Fruit fly (Drosophila melanogaster) whole organism, wandering third instar larva: ENCODE results near the gene Ir68b.

Source experiments
- Abd-B ChIP-seq: fragments of >200 bp; optimal IDR thresholded peaks from 2 replicates; lab custom pipeline; 2017; ENCODE audit warnings: missing biosample characterization, missing genetic modification characterization
- CG32264 ChIP-seq: fragments of 200-800 bp; sonication (Bioruptor generic); optimal IDR thresholded peaks from 2 replicates; lab custom pipeline; 2016; ENCODE audit warnings: missing biosample characterization, missing genetic modification characterization
- CG9705 ChIP-seq: fragments of 200-800 bp; sonication (Bioruptor generic); optimal IDR thresholded peaks from 2 replicates; lab custom pipeline; 2018; ENCODE audit warnings: missing biosample characterization, mild to moderate bottlenecking, missing genetic modification characterization
- CrebA ChIP-seq: fragments of 200-800 bp; sonication (Bioruptor generic); optimal IDR thresholded peaks from 2 replicates; lab custom pipeline; 2016; ENCODE audit warnings: missing biosample characterization, mild to moderate bottlenecking, missing genetic modification characterization, borderline replicate concordance
- Dfd ChIP-seq: fragments of >200 bp; optimal IDR thresholded peaks from 2 replicates; lab custom pipeline; 2017; ENCODE audit warnings: missing biosample characterization, missing genetic modification characterization
- Dif ChIP-seq: fragments of 200-275, 200-300 bp; sonication (Bioruptor generic); optimal IDR thresholded peaks from 2 replicates; lab custom pipeline; 2018; ENCODE audit warnings: missing biosample characterization, missing genetic modification characterization; ENCODE audit not compliant: partially characterized antibody
- GATAd ChIP-seq: sonication (Bioruptor generic); optimal IDR thresholded peaks from 2 replicates; lab custom pipeline; 2016; ENCODE audit warnings: missing biosample characterization, missing genetic modification characterization
- HLH106 ChIP-seq: fragments of 200-800 bp; optimal IDR thresholded peaks from 3 replicates; lab custom pipeline; 2019; ENCODE audit warnings: missing biosample characterization, mild to moderate bottlenecking, missing genetic modification characterization, moderate library complexity
- Hnf4 ChIP-seq: fragments of 200-800 bp; sonication (Bioruptor generic); optimal IDR thresholded peaks from 2 replicates; lab custom pipeline; 2016; ENCODE audit warnings: missing biosample characterization, mild to moderate bottlenecking, missing genetic modification characterization
- Hr78 ChIP-seq: fragments of >200 bp; optimal IDR thresholded peaks from 2 replicates; lab custom pipeline; 2017; ENCODE audit warnings: missing biosample characterization, missing genetic modification characterization
- Hr83 ChIP-seq: fragments of 200-300 bp; sonication (Bioruptor generic); optimal IDR thresholded peaks from 2 replicates; lab custom pipeline; 2016; ENCODE audit warnings: missing biosample characterization, mild to moderate bottlenecking, missing genetic modification characterization, moderate library complexity; ENCODE audit not compliant: poor library complexity, severe bottlenecking
- Jra ChIP-seq: sonication (Bioruptor generic); optimal IDR thresholded peaks from 2 replicates; lab custom pipeline; 2016; ENCODE audit warnings: missing biosample characterization, missing genetic modification characterization
- Mio ChIP-seq: sonication (Bioruptor generic); optimal IDR thresholded peaks from 2 replicates; lab custom pipeline; 2016; ENCODE audit warnings: missing biosample characterization, missing genetic modification characterization
- Myc ChIP-seq: fragments of >200 bp; optimal IDR thresholded peaks from 2 replicates; lab custom pipeline; 2017
- N ChIP-seq: fragments of >200 bp; optimal IDR thresholded peaks from 2 replicates; lab custom pipeline; 2018; ENCODE audit warnings: missing biosample characterization, missing external identifiers, missing genetic modification characterization
- OdsH ChIP-seq: fragments of 200-800 bp; sonication (Bioruptor generic); optimal IDR thresholded peaks from 2 replicates; lab custom pipeline; 2016; ENCODE audit warnings: missing biosample characterization, mild to moderate bottlenecking, missing genetic modification characterization
- Rel ChIP-seq, 2 experiments: fragments of 200-800 bp; sonication (Bioruptor generic) in 1 of 2; optimal IDR thresholded peaks; 2 replicates in 1 of 2; 3 replicates in 1 of 2; lab custom pipeline; 2016 to 2019; ENCODE audit warnings: mild to moderate bottlenecking in 2 of 2, missing biosample characterization in 2 of 2, missing genetic modification characterization in 2 of 2, moderate library complexity in 1 of 2
- Sp1 ChIP-seq: fragments of 200-800 bp; sonication (Bioruptor generic); optimal IDR thresholded peaks from 3 replicates; lab custom pipeline; 2019; ENCODE audit warnings: missing biosample characterization, mild to moderate bottlenecking, missing genetic modification characterization, moderate library complexity
- Vsx2 ChIP-seq: fragments of 200-300, 225-300 bp; sonication (Bioruptor generic); optimal IDR thresholded peaks from 2 replicates; lab custom pipeline; 2018; ENCODE audit warnings: missing biosample characterization, missing genetic modification characterization; ENCODE audit not compliant: partially characterized antibody
- br ChIP-seq: fragments of 200-800 bp; sonication (Bioruptor generic); optimal IDR thresholded peaks from 2 replicates; lab custom pipeline; 2016; ENCODE audit warnings: missing biosample characterization, missing genetic modification characterization
- brk ChIP-seq: fragments of 200-800 bp; sonication (Bioruptor generic); optimal IDR thresholded peaks from 2 replicates; lab custom pipeline; 2016; ENCODE audit warnings: missing biosample characterization, mild to moderate bottlenecking, missing genetic modification characterization
- dl ChIP-seq, 2 experiments: fragments of 175-275, 200-275 bp in 1 of 2; fragments of 200-275 bp in 1 of 2; sonication (Bioruptor generic); optimal IDR thresholded peaks; lab custom pipeline; 2018; ENCODE audit warnings: mild to moderate bottlenecking in 2 of 2, missing biosample characterization in 2 of 2, missing genetic modification characterization in 2 of 2, moderate library complexity in 2 of 2; ENCODE audit not compliant: partially characterized antibody in 2 of 2, insufficient read depth in 1 of 2
- dmrt93B ChIP-seq: fragments of 200-800 bp; sonication (Bioruptor generic); optimal IDR thresholded peaks from 2 replicates; lab custom pipeline; 2018; ENCODE audit warnings: missing biosample characterization, mild to moderate bottlenecking, missing genetic modification characterization
- dsf ChIP-seq: sonication (Bioruptor generic); optimal IDR thresholded peaks from 2 replicates; lab custom pipeline; 2016; ENCODE audit warnings: missing biosample characterization, missing genetic modification characterization, borderline replicate concordance
- ey ChIP-seq: fragments of 200-800 bp; sonication (Bioruptor generic); optimal IDR thresholded peaks from 2 replicates; lab custom pipeline; 2016; ENCODE audit warnings: missing biosample characterization, missing genetic modification characterization
- foxo ChIP-seq, 2 experiments: fragments of 200-800 bp; sonication (Bioruptor generic); optimal IDR thresholded peaks; 2 replicates in 1 of 2; 3 replicates in 1 of 2; lab custom pipeline; 2016 to 2017; ENCODE audit warnings: missing biosample characterization in 2 of 2, missing genetic modification characterization in 2 of 2
- fru ChIP-seq: fragments of 200-800 bp; sonication (Bioruptor generic); optimal IDR thresholded peaks from 3 replicates; lab custom pipeline; 2016; ENCODE audit warnings: missing biosample characterization, mild to moderate bottlenecking, missing genetic modification characterization
- h ChIP-seq: fragments of 200-800 bp; sonication (Bioruptor generic); optimal IDR thresholded peaks from 3 replicates; lab custom pipeline; 2016; ENCODE audit warnings: missing biosample characterization, mild to moderate bottlenecking, missing genetic modification characterization
- jim ChIP-seq: fragments of 175-275, 200-325 bp; sonication (Bioruptor generic); optimal IDR thresholded peaks from 2 replicates; lab custom pipeline; 2016; ENCODE audit warnings: missing biosample characterization, mild to moderate bottlenecking, missing genetic modification characterization
- lola ChIP-seq: fragments of >200 bp; optimal IDR thresholded peaks from 2 replicates; lab custom pipeline; 2017; ENCODE audit warnings: missing biosample characterization, missing genetic modification characterization
- pan ChIP-seq: fragments of >200 bp; optimal IDR thresholded peaks from 2 replicates; lab custom pipeline; 2017
- psq ChIP-seq: fragments of 200-800 bp; sonication (Bioruptor generic); optimal IDR thresholded peaks from 3 replicates; lab custom pipeline; 2017; ENCODE audit warnings: missing biosample characterization, mild to moderate bottlenecking, missing genetic modification characterization, moderate library complexity
- rgr ChIP-seq: fragments of 200-800 bp; sonication (Bioruptor generic); optimal IDR thresholded peaks from 3 replicates; lab custom pipeline; 2016; ENCODE audit warnings: missing biosample characterization, mild to moderate bottlenecking, missing genetic modification characterization
- sage ChIP-seq: fragments of 200-800 bp; sonication (Bioruptor generic); optimal IDR thresholded peaks from 2 replicates; lab custom pipeline; 2016; ENCODE audit warnings: missing biosample characterization, mild to moderate bottlenecking, missing genetic modification characterization
- sv ChIP-seq: fragments of 200-800 bp; sonication (Bioruptor generic); optimal IDR thresholded peaks from 3 replicates; lab custom pipeline; 2016; ENCODE audit warnings: missing biosample characterization, missing genetic modification characterization
- tai ChIP-seq: sonication (Bioruptor generic); optimal IDR thresholded peaks from 2 replicates; lab custom pipeline; 2016; ENCODE audit warnings: missing biosample characterization, missing genetic modification characterization
- usp ChIP-seq: fragments of >200 bp; optimal IDR thresholded peaks from 2 replicates; lab custom pipeline; 2017; ENCODE audit warnings: missing biosample characterization, missing genetic modification characterization
- woc ChIP-seq: sonication (Bioruptor generic); optimal IDR thresholded peaks from 2 replicates; lab custom pipeline; 2016; ENCODE audit warnings: missing biosample characterization, mild to moderate bottlenecking, missing genetic modification characterization

The Ir68b gene

dm6 chr3L:12084969-12085690, 42.1 kb downstream of the Ir68b start:
- TF ChIP-seq CG9705 (GFP tag; lab: Kevin White, UChicago) (no peak), pan (lab: Kevin White, UChicago) (no peak), GATAd (GFP tag; lab: Kevin White, UChicago) (no peak), CG32264 (GFP tag; lab: Kevin White, UChicago) (no peak), CrebA (no peak), OdsH (no peak), rgr (GFP tag; lab: Kevin White, UChicago) (no peak), tai (GFP tag; lab: Kevin White, UChicago) (no peak), dsf (GFP tag; lab: Kevin White, UChicago) (no peak), HLH106 (tag; lab: Kevin White, UChicago) (no peak), Hr83 (no peak), lola (GFP tag; lab: Kevin White, UChicago) (no peak), h (GFP tag; lab: Kevin White, UChicago) (no peak), psq (GFP tag; lab: Kevin White, UChicago) (no peak), woc (GFP tag; lab: Kevin White, UChicago) (no peak), fru (GFP tag; lab: Kevin White, UChicago) (no peak), Abd-B (GFP tag; lab: Kevin White, UChicago) (no peak), N (GFP tag; lab: Kevin White, UChicago) (no peak)

DNA sequence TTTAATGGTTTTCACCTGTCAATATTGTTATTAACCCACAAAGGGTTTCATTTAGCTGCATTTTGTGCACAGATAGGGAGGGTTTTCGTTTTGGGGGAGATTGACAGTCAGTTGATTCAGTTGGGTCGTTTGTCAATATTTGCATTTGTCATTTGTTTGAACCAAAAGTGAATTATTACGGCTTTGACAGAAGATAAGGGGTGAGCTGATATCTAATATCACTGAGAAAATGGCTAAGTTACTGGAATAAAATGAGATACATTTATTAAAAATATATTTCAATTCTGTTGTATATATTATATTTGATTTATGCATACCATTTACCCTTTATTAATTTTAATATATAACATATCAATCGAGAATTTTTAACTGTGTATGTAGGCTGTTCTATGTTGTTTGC, 43.3 kb downstream of the Ir68b start:
- TF ChIP-seq br (GFP tag; lab: Kevin White, UChicago) = peak; percentile 1
- no peak for TF ChIP-seq pan (lab: Kevin White, UChicago)
- no peak for TF ChIP-seq CG9705 (GFP tag; lab: Kevin White, UChicago)
- peak; percentile 30 for TF ChIP-seq OdsH
- no peak for TF ChIP-seq Jra (GFP tag; lab: Kevin White, UChicago)
- peak in 1 of 2 experiments; percentile 41 for TF ChIP-seq foxo (GFP tag; optimal IDR thresholded peaks at IDR 0.05; lab: Kevin White, UChicago)
- no peak for TF ChIP-seq N (GFP tag; lab: Kevin White, UChicago)
- no peak for TF ChIP-seq Myc (lab: Kevin White, UChicago)
- no peak for TF ChIP-seq Hr78 (GFP tag; lab: Kevin White, UChicago)
- no peak for TF ChIP-seq lola (GFP tag; lab: Kevin White, UChicago)
- TF ChIP-seq Hnf4 = peak; percentile 17
- TF ChIP-seq Hr83 = peak; percentile 57
- TF ChIP-seq dmrt93B (GFP tag; lab: Kevin White, UChicago) = no peak
- TF ChIP-seq Dfd = no peak
- no peak for TF ChIP-seq usp (GFP tag; lab: Kevin White, UChicago)
- TF ChIP-seq GATAd (GFP tag; lab: Kevin White, UChicago) = no peak
- TF ChIP-seq Vsx2 = no peak
- TF ChIP-seq CrebA = no peak
- no peak for TF ChIP-seq brk (GFP tag; lab: Kevin White, UChicago)
- no peak for TF ChIP-seq ey
- no peak for TF ChIP-seq Dif (GFP tag; lab: Kevin White, UChicago)
- TF ChIP-seq Rel (GFP tag; optimal IDR thresholded peaks at IDR 0.05; lab: Kevin White, UChicago) = no peak
- no peak for TF ChIP-seq Rel (tag; optimal IDR thresholded peaks at IDR 0.05; lab: Kevin White, UChicago)
- TF ChIP-seq tai (GFP tag; lab: Kevin White, UChicago) = no peak
- TF ChIP-seq Mio (GFP tag; lab: Kevin White, UChicago) = no peak
- no peak for TF ChIP-seq jim (GFP tag; lab: Kevin White, UChicago)
- TF ChIP-seq CG32264 (GFP tag; lab: Kevin White, UChicago) = no peak
- no peak for TF ChIP-seq sage (GFP tag; lab: Kevin White, UChicago)
- peak; percentile 22 for TF ChIP-seq Sp1 (GFP tag; lab: Kevin White, UChicago)
- TF ChIP-seq dsf (GFP tag; lab: Kevin White, UChicago) = no peak
- TF ChIP-seq dl (GFP tag; optimal IDR thresholded peaks at IDR 0.05; lab: Kevin White, UChicago; ENCODE audit: insufficient read depth in 1 of 2, partially characterized antibody in 2 of 2) = no peak
- no peak for TF ChIP-seq woc (GFP tag; lab: Kevin White, UChicago)
- peak; percentile 37 for TF ChIP-seq h (GFP tag; lab: Kevin White, UChicago)
- no peak for TF ChIP-seq Abd-B (GFP tag; lab: Kevin White, UChicago)
- peak; percentile 3 for TF ChIP-seq HLH106 (tag; lab: Kevin White, UChicago)
- no peak for TF ChIP-seq fru (GFP tag; lab: Kevin White, UChicago)
- no peak for TF ChIP-seq psq (GFP tag; lab: Kevin White, UChicago)
- peak; percentile 69 for TF ChIP-seq rgr (GFP tag; lab: Kevin White, UChicago)
- TF ChIP-seq sv (GFP tag; lab: Kevin White, UChicago) = no peak
